Worm (Caenorhabditis elegans) whole organism, L3 larva: ENCODE data around the gene F09E10.5.

Experiments
- ama-1 ChIP-seq: fragments of 150-350 bp; optimal IDR thresholded peaks from 2 replicates; lab custom pipeline; 2018
- egl-27 ChIP-seq: sonication (generic microtip); optimal IDR thresholded peaks from 4 replicates; lab custom pipeline; 2017; ENCODE audit warnings: missing biosample characterization, missing genetic modification reagents, missing genetic modification characterization
- fkh-10 ChIP-seq: sonication (generic microtip); optimal IDR thresholded peaks from 2 replicates; lab custom pipeline; 2017; ENCODE audit warnings: missing biosample characterization, missing genetic modification reagents, missing genetic modification characterization
- nhr-76 ChIP-seq: fragments of 150-350 bp; sonication (generic microtip); optimal IDR thresholded peaks from 5 replicates; lab custom pipeline; 2014; ENCODE audit warnings: missing biosample characterization, missing genetic modification characterization

- TF ChIP-seq egl-27 (tag; lab: Kevin White, UChicago) (no peak), nhr-76 (tag; lab: Kevin White, UChicago) (no peak), ama-1 (lab: Kevin White, UChicago) (no peak), fkh-10 (GFP tag; lab: Kevin White, UChicago) (no peak)
These were observed 50.5 kb downstream of the F09E10.5 start for ce11 chrX:1443556-1444243.
